Worm (Caenorhabditis elegans) whole organism, mixed stage, embryonic: ENCODE results near the gene ints-13.

Source experiments
- M03D4.4 ChIP-seq: sonication (generic microtip); optimal IDR thresholded peaks from 2 replicates; lab custom pipeline; 2017; ENCODE audit warnings: mild to moderate bottlenecking, missing genetic modification characterization, missing compliant biosample characterization
- blmp-1 ChIP-seq: fragments of 150-350 bp; optimal IDR thresholded peaks from 2 replicates; lab custom pipeline; 2014; ENCODE audit warnings: missing biosample characterization, missing genetic modification characterization
- ceh-39 ChIP-seq: fragments of 150-350 bp; optimal IDR thresholded peaks from 2 replicates; lab custom pipeline; 2014; ENCODE audit warnings: missing biosample characterization, missing genetic modification characterization
- ceh-43 ChIP-seq: fragments of 200-800 bp; sonication (Bioruptor generic); optimal IDR thresholded peaks from 2 replicates; lab custom pipeline; 2018; ENCODE audit warnings: mild to moderate bottlenecking, missing genetic modification characterization, moderate library complexity, missing compliant biosample characterization
- ceh-83 ChIP-seq: fragments of 200-800 bp; sonication (Bioruptor generic); optimal IDR thresholded peaks from 2 replicates; lab custom pipeline; 2018; ENCODE audit warnings: mild to moderate bottlenecking, missing genetic modification characterization, missing compliant biosample characterization
- ces-1 ChIP-seq: fragments of 150-350 bp; optimal IDR thresholded peaks from 2 replicates; lab custom pipeline; 2014; ENCODE audit warnings: missing biosample characterization, missing genetic modification reagents, missing genetic modification characterization
- drap-1 ChIP-seq: fragments of 200-800 bp; sonication (Bioruptor generic); optimal IDR thresholded peaks from 3 replicates; lab custom pipeline; 2018; ENCODE audit warnings: mild to moderate bottlenecking, missing genetic modification characterization, missing compliant biosample characterization
- elt-1 ChIP-seq: sonication (generic microtip); optimal IDR thresholded peaks from 2 replicates; lab custom pipeline; 2017; ENCODE audit warnings: missing genetic modification characterization, mild to moderate bottlenecking, missing compliant biosample characterization, antibody characterized with exemption, moderate library complexity, borderline replicate concordance; ENCODE audit not compliant: insufficient read depth
- elt-3 ChIP-seq: fragments of 150-350 bp; optimal IDR thresholded peaks from 2 replicates; lab custom pipeline; 2014; ENCODE audit warnings: missing biosample characterization, missing genetic modification characterization
- flh-1 ChIP-seq: fragments of 200-800 bp; sonication (Bioruptor generic); optimal IDR thresholded peaks from 2 replicates; lab custom pipeline; 2018; ENCODE audit warnings: mild to moderate bottlenecking, missing genetic modification characterization, moderate library complexity, missing compliant biosample characterization
- ham-2 ChIP-seq: fragments of 200-800 bp; sonication (Bioruptor generic); optimal IDR thresholded peaks from 2 replicates; lab custom pipeline; 2018; ENCODE audit warnings: mild to moderate bottlenecking, missing genetic modification characterization, missing compliant biosample characterization
- hlh-1 ChIP-seq: fragments of 150-350 bp; optimal IDR thresholded peaks from 2 replicates; lab custom pipeline; 2014; ENCODE audit warnings: missing biosample characterization, missing genetic modification reagents, missing genetic modification characterization
- lin-13 ChIP-seq: fragments of 150-350 bp; optimal IDR thresholded peaks from 2 replicates; lab custom pipeline; 2014; ENCODE audit warnings: missing biosample characterization, missing genetic modification characterization
- lin-32 ChIP-seq: fragments of 200-800 bp; sonication (Bioruptor generic); optimal IDR thresholded peaks from 2 replicates; lab custom pipeline; 2018; ENCODE audit warnings: mild to moderate bottlenecking, missing genetic modification characterization, missing compliant biosample characterization
- lsy-2 ChIP-seq: fragments of 150-350 bp; optimal IDR thresholded peaks from 2 replicates; lab custom pipeline; 2014; ENCODE audit warnings: missing biosample characterization, missing genetic modification characterization
- mab-5 ChIP-seq: fragments of 150-350 bp; optimal IDR thresholded peaks from 2 replicates; lab custom pipeline; 2014; ENCODE audit warnings: missing biosample characterization, missing genetic modification characterization
- mep-1 ChIP-seq: fragments of 150-350 bp; optimal IDR thresholded peaks from 2 replicates; lab custom pipeline; 2017; ENCODE audit warnings: missing biosample characterization, missing genetic modification reagents, missing genetic modification characterization, inconsistent platforms
- mls-2 ChIP-seq: sonication (generic microtip); optimal IDR thresholded peaks from 2 replicates; lab custom pipeline; 2016; ENCODE audit warnings: mild to moderate bottlenecking, missing genetic modification characterization, moderate library complexity, missing compliant biosample characterization
- nhr-12 ChIP-seq: fragments of 150-350 bp; optimal IDR thresholded peaks from 2 replicates; lab custom pipeline; 2014; ENCODE audit warnings: missing biosample characterization, missing genetic modification characterization
- nhr-2 ChIP-seq: fragments of 150-350 bp; optimal IDR thresholded peaks from 2 replicates; lab custom pipeline; 2014; ENCODE audit warnings: missing biosample characterization, missing genetic modification characterization
- nhr-28 ChIP-seq: fragments of 150-350 bp; optimal IDR thresholded peaks from 2 replicates; lab custom pipeline; 2014; ENCODE audit warnings: missing biosample characterization, missing genetic modification characterization
- nhr-76 ChIP-seq: sonication (generic microtip); optimal IDR thresholded peaks from 2 replicates; lab custom pipeline; 2017; ENCODE audit warnings: missing biosample characterization, missing genetic modification characterization
- pha-4 ChIP-seq: fragments of 150-350 bp; optimal IDR thresholded peaks from 2 replicates; lab custom pipeline; 2018; ENCODE audit warnings: missing biosample characterization, missing genetic modification reagents, missing genetic modification characterization
- sem-2 ChIP-seq: fragments of 200-800 bp; sonication (Bioruptor generic); optimal IDR thresholded peaks from 2 replicates; lab custom pipeline; 2018; ENCODE audit warnings: mild to moderate bottlenecking, missing genetic modification characterization, missing compliant biosample characterization
- sptf-1 ChIP-seq: sonication (generic microtip); optimal IDR thresholded peaks from 2 replicates; lab custom pipeline; 2017; ENCODE audit warnings: mild to moderate bottlenecking, missing genetic modification characterization, moderate library complexity, missing compliant biosample characterization
- tbx-8 ChIP-seq: fragments of 200-800 bp; sonication (Bioruptor generic); optimal IDR thresholded peaks from 2 replicates; lab custom pipeline; 2018; ENCODE audit warnings: mild to moderate bottlenecking, missing genetic modification characterization, moderate library complexity, missing compliant biosample characterization
- unc-120 ChIP-seq: sonication (generic microtip); optimal IDR thresholded peaks from 2 replicates; lab custom pipeline; 2017; ENCODE audit warnings: missing genetic modification characterization, missing compliant biosample characterization; ENCODE audit not compliant: poor library complexity, severe bottlenecking
- unc-39 ChIP-seq: fragments of 150-350 bp; optimal IDR thresholded peaks from 2 replicates; lab custom pipeline; 2014; ENCODE audit warnings: missing biosample characterization, missing genetic modification characterization
- unc-62 ChIP-seq: fragments of 150-350 bp; optimal IDR thresholded peaks from 2 replicates; lab custom pipeline; 2014; ENCODE audit warnings: missing biosample characterization, missing genetic modification reagents, missing genetic modification characterization
- zip-8 ChIP-seq: fragments of 150-350 bp; optimal IDR thresholded peaks from 2 replicates; lab custom pipeline; 2014; ENCODE audit warnings: missing biosample characterization, missing genetic modification characterization

The ints-13 gene

ce11 chrIV:237350-237749, at the start of gene ints-13:
Gene ints-13 (minus strand): TSS chrIV:237450.
- TF ChIP-seq lin-32 (GFP tag; lab: Kevin White, UChicago): no peak
- TF ChIP-seq nhr-2 (tag; lab: Kevin White, UChicago): no peak
- TF ChIP-seq unc-39 (tag; lab: Kevin White, UChicago): no peak
- TF ChIP-seq unc-62: no peak
- no peak for TF ChIP-seq ceh-39 (tag; lab: Kevin White, UChicago)
- no peak for TF ChIP-seq ceh-43 (GFP tag; lab: Kevin White, UChicago)
- TF ChIP-seq M03D4.4 (tag; lab: Kevin White, UChicago): no peak

DNA sequence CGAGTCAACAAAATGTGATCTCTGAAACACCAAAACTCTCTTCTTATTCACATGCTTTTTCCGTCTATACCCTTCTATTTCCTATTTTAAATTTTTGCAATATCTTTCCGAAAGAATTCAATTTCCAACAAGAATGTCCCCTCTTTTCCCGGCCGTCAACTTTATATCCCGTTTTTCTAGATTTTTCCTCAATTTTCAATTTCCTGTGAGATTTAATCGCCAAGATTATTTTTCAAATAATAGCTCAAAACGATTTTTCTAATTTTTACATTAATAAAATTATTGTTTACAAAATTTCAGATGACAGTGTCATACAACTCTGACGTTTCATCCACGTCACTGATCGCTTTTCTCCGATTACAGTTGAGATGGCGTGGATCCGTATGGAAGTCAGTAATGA, 46.1 kb upstream of the ints-13 start, which contains the start of gene best-19:
Gene best-19 (plus strand): TSS at position 301 of the 400 bp plus-strand sequence.
- TF ChIP-seq unc-62 (no peak), M03D4.4 (tag; lab: Kevin White, UChicago) (no peak), flh-1 (no peak), hlh-1 (no peak), ceh-43 (GFP tag; lab: Kevin White, UChicago) (no peak), elt-3 (no peak), ceh-83 (GFP tag; lab: Kevin White, UChicago) (no peak)
- TF ChIP-seq, all 35 proteins: peak for 0

DNA sequence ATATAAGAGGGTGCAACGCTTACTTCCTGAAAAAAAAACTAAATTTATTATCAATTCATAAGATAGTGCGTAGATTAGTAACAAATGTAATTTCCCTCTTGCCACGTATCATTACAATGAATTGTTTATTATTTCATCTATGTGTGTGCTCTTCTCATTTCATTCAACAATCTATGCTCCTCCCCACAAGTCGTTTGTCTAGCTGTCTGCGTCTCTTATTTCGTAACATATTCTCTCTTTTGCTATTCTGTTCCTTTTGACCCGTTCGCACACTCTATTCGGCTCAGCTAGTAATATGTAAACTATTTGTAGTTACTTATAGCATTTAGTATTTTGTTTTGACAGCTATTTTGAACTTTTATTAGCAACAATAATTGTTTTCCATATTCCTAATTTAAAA, 44.8 kb upstream of the ints-13 start:
- TF ChIP-seq ces-1 (GFP tag; lab: Kevin White, UChicago) (peak; percentile 14), mab-5 (tag; lab: Kevin White, UChicago) (no peak), unc-62 (no peak), unc-120 (tag; lab: Kevin White, UChicago) (peak; percentile 56)

- no peak for TF ChIP-seq lin-13 (tag; lab: Kevin White, UChicago)
- no peak for TF ChIP-seq pha-4
- TF ChIP-seq flh-1: no peak
- TF ChIP-seq elt-3: no peak
- TF ChIP-seq unc-39 (tag; lab: Kevin White, UChicago): no peak
- no peak for TF ChIP-seq nhr-28 (tag; lab: Kevin White, UChicago)
- no peak for TF ChIP-seq ceh-43 (GFP tag; lab: Kevin White, UChicago)
- TF ChIP-seq nhr-12 (tag; lab: Kevin White, UChicago): no peak
- no peak for TF ChIP-seq drap-1
- no peak for TF ChIP-seq elt-1 (tag; lab: Kevin White, UChicago)
- no peak for TF ChIP-seq nhr-2 (tag; lab: Kevin White, UChicago)
- TF ChIP-seq blmp-1: no peak
- TF ChIP-seq ceh-83 (GFP tag; lab: Kevin White, UChicago): no peak
- TF ChIP-seq lsy-2 (tag; lab: Kevin White, UChicago): no peak
- TF ChIP-seq zip-8 (tag; lab: Kevin White, UChicago): no peak
- TF ChIP-seq sptf-1: no peak
Measured at ce11 chrIV:278284-278683, 41.0 kb upstream of the ints-13 start.

DNA sequence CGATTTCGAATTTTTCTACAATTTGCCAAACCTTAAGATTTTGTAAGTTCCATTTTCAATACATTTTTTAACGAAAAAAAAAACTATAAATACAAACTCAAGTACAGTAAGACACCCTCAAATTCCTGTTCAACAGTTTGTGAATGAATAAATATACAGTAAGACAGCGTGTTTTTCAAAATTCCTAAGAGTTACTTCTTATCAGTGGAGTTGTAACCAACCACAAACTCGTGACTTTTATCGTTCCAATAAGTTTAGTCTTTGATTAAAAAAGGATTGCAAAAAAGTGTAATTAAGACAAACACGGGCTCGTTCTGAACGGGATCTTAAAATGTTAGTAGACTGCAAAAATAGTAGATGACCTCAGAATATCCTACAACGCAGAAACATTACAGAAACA, 37.9 kb upstream of the ints-13 start:
- TF ChIP-seq mls-2 (tag; lab: Kevin White, UChicago): no peak
- no peak for TF ChIP-seq ceh-39 (tag; lab: Kevin White, UChicago)
- no peak for TF ChIP-seq drap-1
- TF ChIP-seq nhr-2 (tag; lab: Kevin White, UChicago): no peak
- no peak for TF ChIP-seq tbx-8
- TF ChIP-seq elt-3: no peak
- TF ChIP-seq lin-13 (tag; lab: Kevin White, UChicago): no peak
- no peak for TF ChIP-seq ceh-83 (GFP tag; lab: Kevin White, UChicago)
- no peak for TF ChIP-seq lin-32 (GFP tag; lab: Kevin White, UChicago)

DNA sequence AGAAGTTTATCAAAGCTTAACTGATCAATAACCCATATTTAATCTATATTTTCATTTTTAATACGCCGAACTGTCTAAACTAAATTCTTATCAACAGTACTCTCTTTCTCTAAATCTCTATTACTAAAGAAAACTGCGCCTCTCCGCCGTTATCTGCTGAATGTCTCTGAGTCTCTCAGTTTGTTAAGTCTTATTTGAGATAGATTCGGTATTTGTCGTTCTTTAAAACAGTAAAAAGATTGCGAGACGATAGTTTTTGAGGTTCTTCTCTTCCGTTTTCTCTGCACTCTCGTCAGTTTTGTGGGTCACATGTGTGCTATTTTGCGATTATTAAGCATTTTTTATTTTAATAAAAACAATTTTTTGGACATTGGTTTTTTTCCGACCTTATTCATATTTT, 36.9 kb upstream of the ints-13 start, which contains the start of gene sma-10:
Gene sma-10 (plus strand): TSS at position 236 of the 400 bp plus-strand sequence.
- TF ChIP-seq ces-1 (GFP tag; lab: Kevin White, UChicago): no peak
- TF ChIP-seq lin-32 (GFP tag; lab: Kevin White, UChicago): no peak
- TF ChIP-seq nhr-76: no peak
- no peak for TF ChIP-seq unc-39 (tag; lab: Kevin White, UChicago)
- no peak for TF ChIP-seq ceh-83 (GFP tag; lab: Kevin White, UChicago)
- TF ChIP-seq M03D4.4 (tag; lab: Kevin White, UChicago): no peak
- no peak for TF ChIP-seq mep-1
- no peak for TF ChIP-seq elt-1 (tag; lab: Kevin White, UChicago)
- no peak for TF ChIP-seq pha-4
- no peak for TF ChIP-seq drap-1
- TF ChIP-seq sptf-1: no peak
- TF ChIP-seq unc-62: no peak
- TF ChIP-seq sem-2: no peak
- no peak for TF ChIP-seq mab-5 (tag; lab: Kevin White, UChicago)
- no peak for TF ChIP-seq lsy-2 (tag; lab: Kevin White, UChicago)
- TF ChIP-seq ham-2 (GFP tag; lab: Kevin White, UChicago): no peak
- no peak for TF ChIP-seq nhr-2 (tag; lab: Kevin White, UChicago)
- no peak for TF ChIP-seq nhr-12 (tag; lab: Kevin White, UChicago)
